Fruit fly (Drosophila melanogaster): ENCODE data around the gene CG7840.
A peak's percentile ranks its signal among the peaks of the same experiment; 100 is the strongest.

CG7840 gene

dm6 chr2L:8319858-8320525, 14.6 kb downstream of the CG7840 start, which contains the start of the genes mtsh and strat (continued):
- TF ChIP-seq CG9215 (GFP tag; IDR thresholded peaks at IDR 0.05) (no peak), Neu2 (GFP tag; optimal IDR thresholded peaks at IDR 0.05; ENCODE audit: borderline replicate concordance) (no peak), chm (GFP tag; IDR thresholded peaks at IDR 0.05) (peak; percentile 56), CG8388 (GFP tag; optimal IDR thresholded peaks at IDR 0.05) (peak; percentile 48), fd102C (GFP tag; optimal IDR thresholded peaks at IDR 0.05) (peak; percentile 19), CG3065 (GFP tag; optimal IDR thresholded peaks at IDR 0.05) (peak; percentile 28), mirr (GFP tag; optimal IDR thresholded peaks at IDR 0.05) (peak; percentile 87), sob (GFP tag; IDR thresholded peaks at IDR 0.05) (peak; percentile 76), ap (GFP tag; IDR thresholded peaks at IDR 0.05) (no peak), ro (GFP tag; IDR thresholded peaks at IDR 0.05) (no peak), Mes4 (GFP tag; optimal IDR thresholded peaks at IDR 0.05) (peak; percentile 6), CG17186 (GFP tag; optimal IDR thresholded peaks at IDR 0.05) (peak; percentile 40), CG30403 (GFP tag; optimal IDR thresholded peaks at IDR 0.05) (peak; percentile 41), Hr51 (GFP tag; optimal IDR thresholded peaks at IDR 0.05) (peak in 1 of 2 experiments; percentile 56), CG7786 (GFP tag; optimal IDR thresholded peaks at IDR 0.05) (peak; percentile 12), ato (GFP tag; IDR thresholded peaks at IDR 0.05; ENCODE audit: partially characterized antibody) (peak; percentile 56; the same call in 1 of the 2 replicates), ems (GFP tag; optimal IDR thresholded peaks at IDR 0.05) (peak; percentile 46), Ets65A (GFP tag) (peak; percentile 94), salm (tag; optimal IDR thresholded peaks at IDR 0.05) (no peak), MESR4 (GFP tag; optimal IDR thresholded peaks at IDR 0.05) (peak; percentile 64), ab (GFP tag; optimal IDR thresholded peaks at IDR 0.05) (no peak), vnd (GFP tag; IDR thresholded peaks at IDR 0.05; ENCODE audit: partially characterized antibody) (peak; percentile 50; the same call in 2 of the 3 replicates), CG6791 (GFP tag; IDR thresholded peaks at IDR 0.05; ENCODE audit: partially characterized antibody) (peak; percentile 78), sqz (GFP tag; optimal IDR thresholded peaks at IDR 0.05) (peak; percentile 55), CG11093 (GFP tag; IDR thresholded peaks at IDR 0.05) (no peak), az2 (GFP tag; optimal IDR thresholded peaks at IDR 0.05) (peak; percentile 19), CG33213 (GFP tag; optimal IDR thresholded peaks at IDR 0.05) (peak; percentile 73), CG7357 (GFP tag; IDR thresholded peaks at IDR 0.05) (no peak), Dll (GFP tag; IDR thresholded peaks at IDR 0.05; ENCODE audit: partially characterized antibody) (peak; percentile 64; the same call in 2 of the 4 replicates), CG10267 (tag; optimal IDR thresholded peaks at IDR 0.05) (peak; percentile 95), CG31365 (tag; optimal IDR thresholded peaks at IDR 0.05) (peak; percentile 64), vvl (GFP tag; IDR thresholded peaks at IDR 0.05) (peak; percentile 76), CG10209 (GFP tag; optimal IDR thresholded peaks at IDR 0.05) (peak; percentile 21), CG12299 (tag; optimal IDR thresholded peaks at IDR 0.05) (peak; percentile 34), Antp (GFP tag; optimal IDR thresholded peaks at IDR 0.05) (peak; percentile 51), CG12236 (GFP tag; optimal IDR thresholded peaks at IDR 0.05) (peak; percentile 34), BtbVII (GFP tag; optimal IDR thresholded peaks at IDR 0.05) (peak; percentile 52), Six4 (GFP tag; optimal IDR thresholded peaks at IDR 0.05) (peak; percentile 59), HLHmδ (GFP tag; optimal IDR thresholded peaks at IDR 0.05) (peak; percentile 48), ttk (GFP tag; IDR thresholded peaks at IDR 0.05) (no peak), kah (GFP tag; optimal IDR thresholded peaks at IDR 0.05) (peak; percentile 26), cato (GFP tag; optimal IDR thresholded peaks at IDR 0.05; ENCODE audit: borderline replicate concordance) (peak; percentile 13), ara (GFP tag; IDR thresholded peaks at IDR 0.05) (0 out of 2 replicates have a peak, but pooled peaks have one; percentile 42), bsh (GFP tag; optimal IDR thresholded peaks at IDR 0.05) (peak in 1 of 2 experiments; percentile 39), CG13775 (GFP tag; optimal IDR thresholded peaks at IDR 0.05) (peak; percentile 61), br (optimal IDR thresholded peaks at IDR 0.05) (no peak), CG7372 (GFP tag; IDR thresholded peaks at IDR 0.05) (0 out of 2 replicates have a peak, but pooled peaks have one; percentile 8), disco-r (GFP tag; optimal IDR thresholded peaks at IDR 0.05) (peak; percentile 29), CG15011 (GFP tag; optimal IDR thresholded peaks at IDR 0.05) (peak; percentile 66)

Data from whole organism, embryonic.